Fruit fly (Drosophila melanogaster) whole organism, embryonic: ENCODE measurements around the gene CG13126.

Experiments used
- CG10147 ChIP-seq: fragments of 200-800 bp; sonication (Bioruptor generic); optimal IDR thresholded peaks from 2 replicates; lab custom pipeline; 2019; ENCODE audit warnings: missing biosample characterization, mild to moderate bottlenecking, missing genetic modification characterization, moderate library complexity
- CG11560 ChIP-seq: fragments of 200-800 bp; sonication (Bioruptor generic); IDR thresholded peaks from 3 replicates; pipeline ENCODE4 v1.3.6; 2022; ENCODE audit warnings: missing biosample characterization, missing genetic modification characterization
- CG11695 ChIP-seq: fragments of 200-800 bp; sonication (Bioruptor generic); IDR thresholded peaks from 3 replicates; pipeline ENCODE4 v1.3.6; 2022; ENCODE audit warnings: missing biosample characterization, missing genetic modification characterization
- CG12744 ChIP-seq: fragments of 200-800 bp; sonication (Bioruptor generic); optimal IDR thresholded peaks from 2 replicates; lab custom pipeline; 2016; ENCODE audit warnings: missing biosample characterization, missing genetic modification characterization
- CG15073 ChIP-seq: fragments of 200-800 bp; sonication (Bioruptor generic); optimal IDR thresholded peaks from 2 replicates; lab custom pipeline; 2016; ENCODE audit warnings: missing biosample characterization, missing genetic modification characterization
- CG15269 ChIP-seq: fragments of 200-800 bp; sonication (Bioruptor generic); optimal IDR thresholded peaks from 2 replicates; lab custom pipeline; 2018; ENCODE audit warnings: missing biosample characterization, mild to moderate bottlenecking, missing genetic modification characterization, moderate library complexity
- CG1647 ChIP-seq: fragments of 200-800 bp; sonication (Bioruptor generic); optimal IDR thresholded peaks from 3 replicates; lab custom pipeline; 2016; ENCODE audit warnings: missing biosample characterization, missing genetic modification characterization
- CG17361 ChIP-seq: fragments of 200-800 bp; sonication (Bioruptor generic); IDR thresholded peaks from 3 replicates; pipeline ENCODE4 v1.3.6; 2022; ENCODE audit warnings: missing biosample characterization, missing genetic modification characterization
- CG17829 ChIP-seq: fragments of 200-800 bp; optimal IDR thresholded peaks from 2 replicates; lab custom pipeline; 2019; ENCODE audit warnings: missing biosample characterization, mild to moderate bottlenecking, missing genetic modification characterization, moderate library complexity
- CG18764 ChIP-seq: fragments of 200-800 bp; sonication (Bioruptor generic); optimal IDR thresholded peaks from 3 replicates; lab custom pipeline; 2016; ENCODE audit warnings: missing biosample characterization, missing genetic modification characterization
- CG2712 ChIP-seq: fragments of 200-800 bp; optimal IDR thresholded peaks from 3 replicates; lab custom pipeline; 2019; ENCODE audit warnings: missing biosample characterization, mild to moderate bottlenecking, missing genetic modification characterization, moderate library complexity
- CG3065 ChIP-seq: fragments of 200-800 bp; sonication (Bioruptor generic); optimal IDR thresholded peaks from 2 replicates; lab custom pipeline; 2016; ENCODE audit warnings: missing biosample characterization, missing genetic modification characterization
- CG3163 ChIP-seq: fragments of 200-800 bp; sonication (Bioruptor generic); optimal IDR thresholded peaks from 3 replicates; lab custom pipeline; 2016; ENCODE audit warnings: missing biosample characterization, missing genetic modification characterization
- CG42726 ChIP-seq: fragments of 200-800 bp; sonication (Bioruptor generic); IDR thresholded peaks from 2 replicates; pipeline ENCODE4 v1.3.6; 2022; ENCODE audit warnings: missing biosample characterization, missing genetic modification characterization; ENCODE audit not compliant: partially characterized antibody
- CG7745 ChIP-seq: fragments of 200-800 bp; sonication (Bioruptor generic); optimal IDR thresholded peaks from 2 replicates; lab custom pipeline; 2018; ENCODE audit warnings: missing biosample characterization, mild to moderate bottlenecking, missing genetic modification characterization, moderate library complexity
- CG7963 ChIP-seq: fragments of 200-800 bp; sonication (Bioruptor generic); IDR thresholded peaks from 3 replicates; pipeline ENCODE4 v1.3.6; 2022; ENCODE audit warnings: missing biosample characterization, missing genetic modification characterization; ENCODE audit not compliant: partially characterized antibody
- CG8281 ChIP-seq: fragments of 200-800 bp; sonication (Bioruptor generic); optimal IDR thresholded peaks from 2 replicates; lab custom pipeline; 2018; ENCODE audit warnings: missing biosample characterization, mild to moderate bottlenecking, missing genetic modification characterization, moderate library complexity
- Dek ChIP-seq: fragments of 200-800 bp; sonication (Bioruptor generic); optimal IDR thresholded peaks from 3 replicates; lab custom pipeline; 2019; ENCODE audit warnings: missing biosample characterization, mild to moderate bottlenecking, missing genetic modification characterization, moderate library complexity
- Dip2 ChIP-seq: fragments of 200-800 bp; sonication (Bioruptor generic); IDR thresholded peaks from 2 replicates; pipeline ENCODE4 v1.3.6; 2022; ENCODE audit warnings: missing biosample characterization, missing genetic modification characterization
- Dref ChIP-seq: fragments of 200-800 bp; sonication (Bioruptor generic); IDR thresholded peaks from 2 replicates; pipeline ENCODE4 v1.3.6; 2022; ENCODE audit warnings: missing biosample characterization, missing genetic modification characterization
- Drgx ChIP-seq: fragments of 200-800 bp; sonication (Bioruptor generic); IDR thresholded peaks from 2 replicates; pipeline ENCODE4 v1.3.6; 2022; ENCODE audit warnings: missing biosample characterization, missing genetic modification characterization
- Elba2 ChIP-seq: fragments of 200-800 bp; sonication (Bioruptor generic); optimal IDR thresholded peaks from 3 replicates; lab custom pipeline; 2016; ENCODE audit warnings: missing biosample characterization, missing genetic modification characterization
- HLH4C ChIP-seq: fragments of 200-800 bp; sonication (Bioruptor generic); IDR thresholded peaks from 3 replicates; pipeline ENCODE4 v1.3.6; 2022; ENCODE audit warnings: missing biosample characterization, missing genetic modification characterization; ENCODE audit not compliant: partially characterized antibody
- Mes4 ChIP-seq: fragments of 200-800 bp; sonication (Bioruptor generic); optimal IDR thresholded peaks from 2 replicates; lab custom pipeline; 2016; ENCODE audit warnings: missing biosample characterization, missing genetic modification characterization
- Myb ChIP-seq: fragments of 200-800 bp; sonication (Bioruptor generic); optimal IDR thresholded peaks from 2 replicates; lab custom pipeline; 2016; ENCODE audit warnings: missing biosample characterization, missing genetic modification characterization
- Sin3A ChIP-seq: fragments of >200 bp; optimal IDR thresholded peaks from 2 replicates; lab custom pipeline; 2018
- Tbp ChIP-seq: fragments of >200 bp; optimal IDR thresholded peaks from 2 replicates; lab custom pipeline; 2018; ENCODE audit warnings: missing biosample characterization, missing genetic modification characterization
- Xbp1 ChIP-seq: fragments of 200-800 bp; sonication (Bioruptor generic); optimal IDR thresholded peaks from 3 replicates; lab custom pipeline; 2016; ENCODE audit warnings: missing biosample characterization, mild to moderate bottlenecking, missing genetic modification characterization
- bowl ChIP-seq: fragments of 200-800 bp; sonication (Bioruptor generic); IDR thresholded peaks from 2 replicates; pipeline ENCODE4 v1.3.6; 2022; ENCODE audit warnings: missing biosample characterization, missing genetic modification characterization
- cg ChIP-seq: fragments of 200-800 bp; sonication (Bioruptor generic); optimal IDR thresholded peaks from 3 replicates; lab custom pipeline; 2019; ENCODE audit warnings: missing biosample characterization, mild to moderate bottlenecking, missing genetic modification characterization, moderate library complexity
- crp ChIP-seq, 2 experiments: fragments of 200-800 bp; sonication (Bioruptor generic); optimal IDR thresholded peaks; 2 replicates in 1 of 2; 3 replicates in 1 of 2; lab custom pipeline; 2017; ENCODE audit warnings: missing biosample characterization in 2 of 2, missing genetic modification characterization in 2 of 2, mild to moderate bottlenecking in 1 of 2, moderate library complexity in 1 of 2
- cwo ChIP-seq: fragments of 200-800 bp; sonication (Bioruptor generic); optimal IDR thresholded peaks from 3 replicates; lab custom pipeline; 2017; ENCODE audit warnings: missing biosample characterization, missing genetic modification characterization, mild to moderate bottlenecking, moderate library complexity, missing genetic modification reagents
- exex ChIP-seq: fragments of 200-800 bp; sonication (Bioruptor generic); optimal IDR thresholded peaks from 4 replicates; lab custom pipeline; 2018; ENCODE audit warnings: missing biosample characterization, mild to moderate bottlenecking, missing genetic modification characterization, moderate library complexity
- gem ChIP-seq: fragments of 200-800 bp; sonication (Bioruptor generic); optimal IDR thresholded peaks from 2 replicates; lab custom pipeline; 2019; ENCODE audit warnings: missing biosample characterization, mild to moderate bottlenecking, missing genetic modification characterization, moderate library complexity
- nerfin-2 ChIP-seq: fragments of 200-800 bp; sonication (Bioruptor generic); IDR thresholded peaks from 2 replicates; pipeline ENCODE4 v1.3.6; 2022; ENCODE audit warnings: missing biosample characterization, missing genetic modification characterization; ENCODE audit not compliant: partially characterized antibody
- pan ChIP-seq, 4 experiments: fragments of >200 bp in 3 of 4; fragments of 200-800 bp in 1 of 4; sonication (Bioruptor generic) in 1 of 4; optimal IDR thresholded peaks in 3 of 4; IDR thresholded peaks in 1 of 4; 2 replicates each; pipeline versions ENCODE4 v1.3.6 to Lab custom; 2017 to 2022; ENCODE audit warnings: missing biosample characterization in 2 of 4, missing genetic modification characterization in 2 of 4, mixed read lengths in 1 of 4
- pzg ChIP-seq: fragments of 200-800 bp; sonication (Bioruptor generic); optimal IDR thresholded peaks from 3 replicates; lab custom pipeline; 2018; ENCODE audit warnings: missing biosample characterization, mild to moderate bottlenecking, missing genetic modification characterization, moderate library complexity
- ranshi ChIP-seq: fragments of 200-800 bp; sonication (Bioruptor generic); IDR thresholded peaks from 2 replicates; pipeline ENCODE4 v1.3.6; 2022; ENCODE audit warnings: missing biosample characterization, missing genetic modification characterization
- slp2 ChIP-seq: fragments of 200-800 bp; sonication (Bioruptor generic); optimal IDR thresholded peaks from 2 replicates; lab custom pipeline; 2016; ENCODE audit warnings: missing biosample characterization, missing genetic modification characterization
- tna ChIP-seq: fragments of 200-800 bp; sonication (Bioruptor generic); IDR thresholded peaks from 2 replicates; pipeline ENCODE4 v1.3.6; 2022; ENCODE audit warnings: missing biosample characterization, missing genetic modification characterization; ENCODE audit not compliant: partially characterized antibody
- unc-4 ChIP-seq: fragments of 200-800 bp; sonication (Bioruptor generic); IDR thresholded peaks from 2 replicates; pipeline ENCODE4 v1.3.6; 2022; ENCODE audit warnings: missing biosample characterization, missing genetic modification characterization; ENCODE audit not compliant: partially characterized antibody
- vnd ChIP-seq: fragments of 200-800 bp; sonication (Bioruptor generic); IDR thresholded peaks from 3 replicates; pipeline ENCODE4 v1.3.6; 2022; ENCODE audit warnings: missing biosample characterization, missing genetic modification characterization; ENCODE audit not compliant: partially characterized antibody
- z ChIP-seq: fragments of 200-800 bp; sonication (Bioruptor generic); IDR thresholded peaks from 3 replicates; pipeline ENCODE4 v1.3.6; 2022; ENCODE audit warnings: missing biosample characterization, missing genetic modification characterization

CG13126 gene

DNA sequence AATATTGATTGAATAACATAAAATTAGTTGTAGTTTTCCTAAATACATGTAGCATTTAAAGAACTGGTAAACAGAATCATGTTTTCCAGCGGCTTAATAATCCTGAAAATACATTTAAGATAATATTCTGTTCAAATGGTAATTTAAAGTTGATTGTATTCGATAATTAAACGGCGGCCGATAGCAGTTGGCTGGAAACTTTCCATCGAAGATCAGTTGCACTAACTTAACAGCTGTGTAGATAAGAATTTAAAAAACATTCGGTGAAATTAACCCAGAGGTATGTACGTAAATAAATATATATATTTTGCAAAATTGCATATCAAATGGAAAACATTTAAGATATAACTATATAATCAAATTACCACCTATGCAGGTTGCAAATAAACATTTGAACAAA is 34.0 kb downstream of the CG13126 start, which contains the start of gene CG4594 (continued):
- TF ChIP-seq tna (GFP tag; lab: Robert Waterston, UW) (peak; percentile 16; the same call in 1 of the 2 replicates), cg (GFP tag; lab: Kevin White, UChicago) (no peak), Xbp1 (GFP tag; lab: Kevin White, UChicago) (no peak), nerfin-2 (GFP tag; lab: Robert Waterston, UW) (peak; percentile 41; the same call in 1 of the 2 replicates), CG17361 (GFP tag; lab: Robert Waterston, UW) (no peak), CG1647 (GFP tag; lab: Kevin White, UChicago) (no peak), Drgx (GFP tag; lab: Robert Waterston, UW) (no peak), CG10147 (GFP tag; lab: Kevin White, UChicago) (no peak), CG18764 (no peak), ranshi (GFP tag; lab: Robert Waterston, UW) (no peak), crp (GFP tag; optimal IDR thresholded peaks at IDR 0.05; lab: Kevin White, UChicago) (peak in 1 of 2 experiments; percentile 71), vnd (GFP tag; lab: Robert Waterston, UW) (no peak), cwo (GFP tag; lab: Kevin White, UChicago) (no peak), Mes4 (no peak), CG15269 (tag; lab: Kevin White, UChicago) (no peak), CG7745 (tag; lab: Kevin White, UChicago) (no peak), Elba2 (GFP tag; lab: Kevin White, UChicago) (no peak), Sin3A (lab: Kevin White, UChicago) (no peak), CG11695 (GFP tag; lab: Robert Waterston, UW) (no peak), slp2 (GFP tag; lab: Kevin White, UChicago) (no peak), CG2712 (tag; lab: Kevin White, UChicago) (no peak), Dref (GFP tag; lab: Robert Waterston, UW) (peak; percentile 66), bowl (GFP tag; lab: Robert Waterston, UW) (no peak), CG11560 (peak; percentile 92), CG17829 (tag; lab: Kevin White, UChicago) (no peak), HLH4C (GFP tag; lab: Robert Waterston, UW) (peak; percentile 23; the same call in 1 of the 3 replicates), CG3065 (no peak), Tbp (GFP tag; lab: Kevin White, UChicago) (no peak), unc-4 (GFP tag; lab: Robert Waterston, UW) (no peak), Myb (GFP tag; lab: Kevin White, UChicago) (no peak), CG12744 (no peak), pzg (GFP tag; lab: Kevin White, UChicago) (peak; percentile 17), pan (optimal IDR thresholded peaks at IDR 0.05; lab: Kevin White, UChicago) (no peak), pan (GFP tag; optimal IDR thresholded peaks at IDR 0.05 in 1 of 2, IDR thresholded peaks at IDR 0.05 in 1 of 2) (no peak), exex (peak; percentile 22), CG15073 (GFP tag; lab: Kevin White, UChicago) (no peak), CG3163 (GFP tag; lab: Kevin White, UChicago) (no peak), Dek (tag; lab: Kevin White, UChicago) (no peak), Dip2 (GFP tag; lab: Robert Waterston, UW) (no peak), z (GFP tag; lab: Robert Waterston, UW) (no peak), CG42726 (GFP tag; lab: Robert Waterston, UW) (no peak), gem (tag; lab: Kevin White, UChicago) (no peak), CG8281 (tag; lab: Kevin White, UChicago) (no peak), CG7963 (GFP tag; lab: Robert Waterston, UW) (peak; percentile 13; the same call in 2 of the 3 replicates)
